Worm (Caenorhabditis elegans): ENCODE results near the gene ttr-31.

Gene ttr-31

ce11 chrX:10990159-10990854 lies 18.5 kb downstream of the ttr-31 start:
- TF ChIP-seq fos-1 (tag; optimal IDR thresholded peaks at IDR 0.05), result peak; percentile 45
- no peak for TF ChIP-seq nhr-25 (tag; optimal IDR thresholded peaks at IDR 0.05)

ce11 chrX:10989286-10989685 lies 19.6 kb downstream of the ttr-31 start:
- TF ChIP-seq ama-1 (optimal IDR thresholded peaks at IDR 0.05) (no peak), skn-1 (tag; optimal IDR thresholded peaks at IDR 0.05) (no peak), ztf-1 (GFP tag; conservative IDR thresholded peaks at IDR 0.05) (no peak), unc-55 (GFP tag; optimal IDR thresholded peaks at IDR 0.05) (no peak), C34F6.9 (tag; optimal IDR thresholded peaks at IDR 0.05) (no peak), F13H6.1 (tag; optimal IDR thresholded peaks at IDR 0.05) (no peak), R02D3.7 (tag; optimal IDR thresholded peaks at IDR 0.05) (no peak), alr-1 (tag; optimal IDR thresholded peaks at IDR 0.05) (no peak), lin-13 (GFP tag; optimal IDR thresholded peaks at IDR 0.05) (no peak), nhr-129 (tag; optimal IDR thresholded peaks at IDR 0.05) (no peak), nhr-77 (tag; optimal IDR thresholded peaks at IDR 0.05) (no peak), ceh-82 (tag; optimal IDR thresholded peaks at IDR 0.05) (no peak), sma-3 (GFP tag; optimal IDR thresholded peaks at IDR 0.05) (no peak), nhr-6 (tag; optimal IDR thresholded peaks at IDR 0.05) (no peak), dmd-4 (tag; optimal IDR thresholded peaks at IDR 0.05) (no peak), nhr-25 (tag; optimal IDR thresholded peaks at IDR 0.05) (no peak), lin-39 (tag; optimal IDR thresholded peaks at IDR 0.05) (no peak), aly-2 (tag; optimal IDR thresholded peaks at IDR 0.05) (no peak), zag-1 (tag; optimal IDR thresholded peaks at IDR 0.05) (no peak)

- TF ChIP-seq egl-27 (tag; optimal IDR thresholded peaks at IDR 0.05) (no peak), nhr-25 (tag; optimal IDR thresholded peaks at IDR 0.05) (no peak), gmeb-1 (tag; optimal IDR thresholded peaks at IDR 0.05) (no peak), ama-1 (optimal IDR thresholded peaks at IDR 0.05) (no peak), ceh-82 (tag; optimal IDR thresholded peaks at IDR 0.05) (no peak), lin-11 (tag; optimal IDR thresholded peaks at IDR 0.05) (no peak), dmd-4 (tag; optimal IDR thresholded peaks at IDR 0.05) (no peak), Y55F3AM.14 (GFP tag; optimal IDR thresholded peaks at IDR 0.05) (no peak), nhr-77 (tag; optimal IDR thresholded peaks at IDR 0.05) (no peak), fos-1 (tag; optimal IDR thresholded peaks at IDR 0.05) (no peak), snpc-4 (tag; optimal IDR thresholded peaks at IDR 0.05) (no peak), aly-2 (tag; optimal IDR thresholded peaks at IDR 0.05) (no peak), crh-2 (tag; optimal IDR thresholded peaks at IDR 0.05) (no peak), elt-1 (tag; optimal IDR thresholded peaks at IDR 0.05) (no peak), nhr-129 (tag; optimal IDR thresholded peaks at IDR 0.05) (no peak), nhr-23 (tag; optimal IDR thresholded peaks at IDR 0.05) (no peak), R02D3.7 (tag; optimal IDR thresholded peaks at IDR 0.05) (no peak)
These were observed 26.8 kb downstream of the ttr-31 start, which contains the start of gene ver-4 for ce11 chrX:10982051-10982450. TSS of gene ver-4 (plus strand) at chrX:10982351.

- no peak for TF ChIP-seq blmp-1 (tag; optimal IDR thresholded peaks at IDR 0.05; ENCODE audit: insufficient read depth)
- TF ChIP-seq nhr-77 (tag; optimal IDR thresholded peaks at IDR 0.05), result no peak
- TF ChIP-seq gmeb-1 (tag; optimal IDR thresholded peaks at IDR 0.05), result no peak
- no peak for TF ChIP-seq aly-2 (tag; optimal IDR thresholded peaks at IDR 0.05)
- TF ChIP-seq mbf-1 (tag; optimal IDR thresholded peaks at IDR 0.05), result no peak
- TF ChIP-seq ceh-82 (tag; optimal IDR thresholded peaks at IDR 0.05), result no peak
- TF ChIP-seq crh-2 (tag; optimal IDR thresholded peaks at IDR 0.05), result no peak
- TF ChIP-seq nhr-25 (tag; optimal IDR thresholded peaks at IDR 0.05), result no peak
- TF ChIP-seq ZK546.5 (tag; optimal IDR thresholded peaks at IDR 0.05), result no peak
- no peak for TF ChIP-seq unc-62 (GFP tag; optimal IDR thresholded peaks at IDR 0.05)
- TF ChIP-seq peb-1 (tag; optimal IDR thresholded peaks at IDR 0.05), result no peak
- TF ChIP-seq mab-5 (tag; optimal IDR thresholded peaks at IDR 0.05), result no peak
- TF ChIP-seq nhr-10 (tag; optimal IDR thresholded peaks at IDR 0.05), result no peak
- TF ChIP-seq lsy-2 (tag; optimal IDR thresholded peaks at IDR 0.05), result no peak
- no peak for TF ChIP-seq R02D3.7 (tag; optimal IDR thresholded peaks at IDR 0.05)
- no peak for TF ChIP-seq nhr-23 (tag; optimal IDR thresholded peaks at IDR 0.05)
- no peak for TF ChIP-seq unc-39 (tag; optimal IDR thresholded peaks at IDR 0.05)
- no peak for TF ChIP-seq skn-1 (tag; optimal IDR thresholded peaks at IDR 0.05)
- TF ChIP-seq nhr-237 (tag; optimal IDR thresholded peaks at IDR 0.05), result no peak
- no peak for TF ChIP-seq ztf-4 (tag; optimal IDR thresholded peaks at IDR 0.05)
These were observed 27.5 kb downstream of the ttr-31 start for ce11 chrX:10981374-10981773.
